Fruit fly (Drosophila melanogaster) whole organism, embryonic: ENCODE measurements around the gene Ypel.
A peak's percentile ranks its signal among the peaks of the same experiment; 100 is the strongest.

Experiments
- Atf6 ChIP-seq: fragments of 200-800 bp; sonication (Bioruptor generic); IDR thresholded peaks from 2 replicates; pipeline ENCODE4 v1.3.6; 2022; ENCODE audit warnings: missing biosample characterization, missing genetic modification characterization
- Bgb ChIP-seq: fragments of 200-800 bp; sonication (Bioruptor generic); IDR thresholded peaks from 2 replicates; pipeline ENCODE4 v1.3.6; 2022; ENCODE audit warnings: missing biosample characterization, missing genetic modification characterization; ENCODE audit not compliant: partially characterized antibody
- CG10267 ChIP-seq: fragments of 200-800 bp; sonication (Bioruptor generic); optimal IDR thresholded peaks from 2 replicates; lab custom pipeline; 2018; ENCODE audit warnings: missing biosample characterization, mild to moderate bottlenecking, missing genetic modification characterization, moderate library complexity
- CG10431 ChIP-seq: fragments of 200-800 bp; sonication (Bioruptor generic); optimal IDR thresholded peaks from 3 replicates; lab custom pipeline; 2018; ENCODE audit warnings: missing biosample characterization, mild to moderate bottlenecking, missing genetic modification characterization
- CG10565 ChIP-seq: fragments of 200-800 bp; sonication (Bioruptor generic); optimal IDR thresholded peaks from 3 replicates; lab custom pipeline; 2016; ENCODE audit warnings: missing biosample characterization, mild to moderate bottlenecking, missing genetic modification characterization
- CG13624 ChIP-seq: fragments of 200-800 bp; sonication (Bioruptor generic); optimal IDR thresholded peaks from 2 replicates; lab custom pipeline; 2016; ENCODE audit warnings: missing biosample characterization, missing genetic modification characterization
- CG13775 ChIP-seq: fragments of 200-800 bp; sonication (Bioruptor generic); optimal IDR thresholded peaks from 3 replicates; lab custom pipeline; 2017; ENCODE audit warnings: missing biosample characterization, mild to moderate bottlenecking, missing genetic modification characterization
- CG14860 ChIP-seq: fragments of 200-800 bp; sonication (Bioruptor generic); IDR thresholded peaks from 3 replicates; pipeline ENCODE4 v1.3.6; 2022; ENCODE audit warnings: missing biosample characterization, missing genetic modification characterization; ENCODE audit not compliant: partially characterized antibody
- CG17328 ChIP-seq: fragments of 200-800 bp; sonication (Bioruptor generic); IDR thresholded peaks from 2 replicates; pipeline ENCODE4 v1.3.6; 2022; ENCODE audit warnings: missing biosample characterization, missing genetic modification characterization
- CG17385 ChIP-seq: fragments of 200-800 bp; sonication (Bioruptor generic); optimal IDR thresholded peaks from 3 replicates; lab custom pipeline; 2018; ENCODE audit warnings: missing biosample characterization, mild to moderate bottlenecking, missing genetic modification characterization
- CG17612 ChIP-seq: fragments of 200-800 bp; sonication (Bioruptor generic); IDR thresholded peaks from 2 replicates; pipeline ENCODE4 v1.3.6; 2022; ENCODE audit warnings: missing biosample characterization, missing genetic modification characterization
- CG18599 ChIP-seq: fragments of 200-800 bp; sonication (Bioruptor generic); optimal IDR thresholded peaks from 3 replicates; lab custom pipeline; 2017; ENCODE audit warnings: missing biosample characterization, missing genetic modification characterization, mild to moderate bottlenecking, moderate library complexity, missing genetic modification reagents
- CG2116 ChIP-seq: fragments of 200-800 bp; sonication (Bioruptor generic); optimal IDR thresholded peaks from 3 replicates; lab custom pipeline; 2018; ENCODE audit warnings: missing biosample characterization, mild to moderate bottlenecking, missing genetic modification characterization
- CG2120 ChIP-seq: fragments of 200-800 bp; sonication (Bioruptor generic); optimal IDR thresholded peaks from 3 replicates; lab custom pipeline; 2016; ENCODE audit warnings: missing biosample characterization, missing genetic modification characterization
- CG2199 ChIP-seq: fragments of 200-800 bp; sonication (Bioruptor generic); IDR thresholded peaks from 3 replicates; pipeline ENCODE4 v1.3.6; 2022; ENCODE audit warnings: missing biosample characterization, missing genetic modification characterization
- CG4617 ChIP-seq: fragments of 200-800 bp; sonication (Bioruptor generic); optimal IDR thresholded peaks from 3 replicates; lab custom pipeline; 2016; ENCODE audit warnings: missing biosample characterization, missing genetic modification characterization, borderline replicate concordance
- CG7786 ChIP-seq: fragments of 200-800 bp; sonication (Bioruptor generic); optimal IDR thresholded peaks from 2 replicates; lab custom pipeline; 2016; ENCODE audit warnings: missing biosample characterization, missing genetic modification characterization
- CG7839 ChIP-seq: fragments of 200-800 bp; sonication (Bioruptor generic); optimal IDR thresholded peaks from 3 replicates; lab custom pipeline; 2018; ENCODE audit warnings: missing biosample characterization, mild to moderate bottlenecking, missing genetic modification characterization, moderate library complexity
- CG9727 ChIP-seq: fragments of 200-800 bp; sonication (Bioruptor generic); optimal IDR thresholded peaks from 3 replicates; lab custom pipeline; 2017; ENCODE audit warnings: missing biosample characterization, mild to moderate bottlenecking, missing genetic modification characterization
- Camta ChIP-seq: fragments of 200-800 bp; sonication (Bioruptor generic); optimal IDR thresholded peaks from 2 replicates; lab custom pipeline; 2016; ENCODE audit warnings: missing biosample characterization, missing genetic modification characterization
- Dbx ChIP-seq: fragments of 200-800 bp; sonication (Bioruptor generic); IDR thresholded peaks from 3 replicates; pipeline ENCODE4 v1.3.6; 2022; ENCODE audit warnings: missing biosample characterization, missing genetic modification characterization
- Dip2 ChIP-seq: fragments of 200-800 bp; sonication (Bioruptor generic); IDR thresholded peaks from 2 replicates; pipeline ENCODE4 v1.3.6; 2022; ENCODE audit warnings: missing biosample characterization, missing genetic modification characterization
- Dp ChIP-seq: fragments of 200-800 bp; sonication (Bioruptor generic); optimal IDR thresholded peaks from 2 replicates; lab custom pipeline; 2018; ENCODE audit warnings: missing biosample characterization, mild to moderate bottlenecking, missing genetic modification characterization, moderate library complexity
- H2.0 ChIP-seq: fragments of 200-800 bp; sonication (Bioruptor generic); IDR thresholded peaks from 2 replicates; pipeline ENCODE4 v1.3.6; 2022; ENCODE audit warnings: missing biosample characterization, missing genetic modification characterization
- Hmr ChIP-seq: fragments of 200-800 bp; sonication (Bioruptor generic); optimal IDR thresholded peaks from 3 replicates; lab custom pipeline; 2017; ENCODE audit warnings: mild to moderate bottlenecking, missing biosample characterization, missing genetic modification reagents, missing genetic modification characterization
- Hr39 ChIP-seq: fragments of >200 bp; optimal IDR thresholded peaks from 2 replicates; lab custom pipeline; 2017
- Hsf ChIP-seq: fragments of 200-800 bp; sonication (Bioruptor generic); optimal IDR thresholded peaks from 3 replicates; lab custom pipeline; 2016; ENCODE audit warnings: missing biosample characterization, missing genetic modification characterization
- Med ChIP-seq: fragments of 200-800 bp; sonication (Bioruptor generic); peaks from one replicate; lab custom pipeline; 2016; ENCODE audit warnings: missing biosample characterization, missing genetic modification characterization, mild to moderate bottlenecking, inconsistent platforms, moderate library complexity
- Meics ChIP-seq: fragments of 200-800 bp; sonication (Bioruptor generic); optimal IDR thresholded peaks from 2 replicates; lab custom pipeline; 2017; ENCODE audit warnings: missing biosample characterization, mild to moderate bottlenecking, missing genetic modification characterization
- NFAT ChIP-seq: fragments of 200-800 bp; sonication (Bioruptor generic); IDR thresholded peaks from 2 replicates; pipeline ENCODE4 v1.3.6; 2022; ENCODE audit warnings: missing biosample characterization, missing genetic modification characterization
- NK7.1 ChIP-seq: fragments of 200-800 bp; sonication (Bioruptor generic); optimal IDR thresholded peaks from 3 replicates; lab custom pipeline; 2016; ENCODE audit warnings: missing biosample characterization, missing genetic modification characterization
- Pdp1 ChIP-seq, 2 experiments: fragments of 200-800 bp; sonication (Bioruptor generic); optimal IDR thresholded peaks; 3 replicates each; lab custom pipeline; 2016; ENCODE audit warnings: missing biosample characterization in 2 of 2, missing genetic modification characterization in 2 of 2, mild to moderate bottlenecking in 1 of 2, moderate library complexity in 1 of 2
- Poxn ChIP-seq: fragments of 200-800 bp; sonication (Bioruptor generic); IDR thresholded peaks from 2 replicates; pipeline ENCODE4 v1.3.6; 2022; ENCODE audit warnings: missing biosample characterization, missing genetic modification characterization
- Ptx1 ChIP-seq: fragments of 200-800 bp; sonication (Bioruptor generic); IDR thresholded peaks from 2 replicates; pipeline ENCODE4 v1.3.6; 2022; ENCODE audit warnings: missing biosample characterization, missing genetic modification characterization
- Ravus ChIP-seq: fragments of 200-800 bp; sonication (Bioruptor generic); IDR thresholded peaks from 2 replicates; pipeline ENCODE4 v1.3.6; 2022; ENCODE audit warnings: missing biosample characterization, missing genetic modification characterization
- Scr ChIP-seq: fragments of 200-800 bp; sonication (Bioruptor generic); IDR thresholded peaks from 2 replicates; pipeline ENCODE4 v1.3.6; 2022; ENCODE audit warnings: missing biosample characterization, missing genetic modification characterization; ENCODE audit not compliant: partially characterized antibody
- TFAM ChIP-seq: fragments of 200-800 bp; sonication (Bioruptor generic); optimal IDR thresholded peaks from 2 replicates; lab custom pipeline; 2017; ENCODE audit warnings: missing biosample characterization, missing genetic modification characterization, inconsistent platforms
- bbx ChIP-seq: fragments of 200-800 bp; sonication (Bioruptor generic); IDR thresholded peaks from 2 replicates; pipeline ENCODE4 v1.3.6; 2022; ENCODE audit warnings: missing biosample characterization, missing genetic modification characterization; ENCODE audit not compliant: partially characterized antibody
- bowl ChIP-seq: fragments of 200-800 bp; sonication (Bioruptor generic); IDR thresholded peaks from 2 replicates; pipeline ENCODE4 v1.3.6; 2022; ENCODE audit warnings: missing biosample characterization, missing genetic modification characterization
- chn ChIP-seq: fragments of 200-800 bp; sonication (Bioruptor generic); optimal IDR thresholded peaks from 2 replicates; lab custom pipeline; 2016; ENCODE audit warnings: missing biosample characterization, missing genetic modification characterization
- fd96Cb ChIP-seq: fragments of 200-800 bp; sonication (Bioruptor generic); optimal IDR thresholded peaks from 2 replicates; lab custom pipeline; 2018; ENCODE audit warnings: missing biosample characterization, mild to moderate bottlenecking, missing genetic modification characterization, moderate library complexity
- gcm ChIP-seq: fragments of 200-800 bp; sonication (Bioruptor generic); optimal IDR thresholded peaks from 2 replicates; lab custom pipeline; 2019; ENCODE audit warnings: missing biosample characterization, mild to moderate bottlenecking, missing genetic modification characterization, moderate library complexity
- gem ChIP-seq: fragments of 200-800 bp; sonication (Bioruptor generic); optimal IDR thresholded peaks from 2 replicates; lab custom pipeline; 2019; ENCODE audit warnings: missing biosample characterization, mild to moderate bottlenecking, missing genetic modification characterization, moderate library complexity
- grau ChIP-seq: fragments of 200-800 bp; optimal IDR thresholded peaks from 3 replicates; lab custom pipeline; 2019; ENCODE audit warnings: missing biosample characterization, mild to moderate bottlenecking, missing genetic modification characterization, moderate library complexity
- lab ChIP-seq: fragments of 200-800 bp; sonication (Bioruptor generic); optimal IDR thresholded peaks from 3 replicates; lab custom pipeline; 2017; ENCODE audit warnings: missing biosample characterization, missing genetic modification characterization, mild to moderate bottlenecking, moderate library complexity, missing genetic modification reagents
- pb ChIP-seq: fragments of 200-800 bp; sonication (Bioruptor generic); optimal IDR thresholded peaks from 3 replicates; lab custom pipeline; 2016; ENCODE audit warnings: missing biosample characterization, missing genetic modification characterization
- pita ChIP-seq: fragments of 200-800 bp; sonication (Bioruptor generic); optimal IDR thresholded peaks from 2 replicates; lab custom pipeline; 2017; ENCODE audit warnings: missing biosample characterization, mild to moderate bottlenecking, missing genetic modification characterization
- repo ChIP-seq: fragments of 200-800 bp; sonication (Bioruptor generic); optimal IDR thresholded peaks from 2 replicates; lab custom pipeline; 2016; ENCODE audit warnings: missing biosample characterization, missing genetic modification characterization
- run ChIP-seq: fragments of 200-800 bp; sonication (Bioruptor generic); optimal IDR thresholded peaks from 3 replicates; lab custom pipeline; 2018; ENCODE audit warnings: missing biosample characterization, mild to moderate bottlenecking, missing genetic modification characterization
- sd ChIP-seq: fragments of 200-800 bp; sonication (Bioruptor generic); optimal IDR thresholded peaks from 3 replicates; lab custom pipeline; 2018; ENCODE audit warnings: missing biosample characterization, mild to moderate bottlenecking, missing genetic modification characterization, moderate library complexity
- tin ChIP-seq: fragments of 200-800 bp; sonication (Bioruptor generic); optimal IDR thresholded peaks from 3 replicates; lab custom pipeline; 2016; ENCODE audit warnings: missing biosample characterization, missing genetic modification characterization
- unpg ChIP-seq: fragments of 200-800 bp; sonication (Bioruptor generic); optimal IDR thresholded peaks from 3 replicates; lab custom pipeline; 2018; ENCODE audit warnings: missing biosample characterization, mild to moderate bottlenecking, missing genetic modification characterization, moderate library complexity

Gene Ypel

dm6 chrX:10259524-10259923, 47.4 kb upstream of the Ypel start (continued):
- no peak for TF ChIP-seq Bgb (GFP tag; lab: Robert Waterston, UW)
- no peak for TF ChIP-seq repo (GFP tag; lab: Kevin White, UChicago)
- no peak for TF ChIP-seq CG13775
- TF ChIP-seq bbx: no peak
- TF ChIP-seq tin (GFP tag; lab: Kevin White, UChicago): no peak
- TF ChIP-seq Scr (GFP tag; lab: Robert Waterston, UW): no peak
- TF ChIP-seq CG9727 (GFP tag; lab: Kevin White, UChicago): no peak
- no peak for TF ChIP-seq Ravus (GFP tag; lab: Robert Waterston, UW)
- peak; percentile 8 for TF ChIP-seq grau (tag; lab: Kevin White, UChicago)
- TF ChIP-seq TFAM: no peak
- no peak for TF ChIP-seq H2.0 (GFP tag; lab: Robert Waterston, UW)
- no peak for TF ChIP-seq NFAT (GFP tag; lab: Robert Waterston, UW)
- TF ChIP-seq CG7786 (GFP tag; lab: Kevin White, UChicago): no peak
- no peak for TF ChIP-seq bowl (GFP tag; lab: Robert Waterston, UW)
- no peak for TF ChIP-seq pb (GFP tag; lab: Kevin White, UChicago)
- no peak for TF ChIP-seq fd96Cb (tag; lab: Kevin White, UChicago)
- no peak for TF ChIP-seq gcm (GFP tag; lab: Kevin White, UChicago)
- TF ChIP-seq gem (tag; lab: Kevin White, UChicago): peak; percentile 43
- no peak for TF ChIP-seq Dp
- TF ChIP-seq Med (GFP tag; lab: Kevin White, UChicago): peak; percentile 82
- TF ChIP-seq CG17612: no peak
- no peak for TF ChIP-seq CG4617
- no peak for TF ChIP-seq NK7.1 (GFP tag; lab: Kevin White, UChicago)
- no peak for TF ChIP-seq pita
- no peak for TF ChIP-seq CG14860
- TF ChIP-seq run (tag; lab: Kevin White, UChicago): no peak
- no peak for TF ChIP-seq Dip2
- TF ChIP-seq CG2120 (GFP tag; lab: Kevin White, UChicago): peak; percentile 26
- TF ChIP-seq CG7839: peak; percentile 28
- no peak for TF ChIP-seq Dbx (GFP tag; lab: Robert Waterston, UW)
- no peak for TF ChIP-seq Poxn (GFP tag; lab: Robert Waterston, UW)
- peak; percentile 34 for TF ChIP-seq CG18599 (GFP tag; lab: Kevin White, UChicago)
- TF ChIP-seq Hmr (GFP tag; lab: Kevin White, UChicago): peak; percentile 25
- peak; percentile 16 for TF ChIP-seq Meics
- TF ChIP-seq chn: no peak
- TF ChIP-seq CG10267 (tag; lab: Kevin White, UChicago): no peak
- TF ChIP-seq Ptx1 (GFP tag; lab: Robert Waterston, UW): 0 out of 2 replicates have a peak, but pooled peaks have one; percentile 20
- TF ChIP-seq Hr39 (lab: Kevin White, UChicago): no peak
- no peak for TF ChIP-seq unpg (GFP tag; lab: Kevin White, UChicago)
- no peak for TF ChIP-seq CG13624 (GFP tag; lab: Kevin White, UChicago)
- TF ChIP-seq CG17328 (GFP tag; lab: Robert Waterston, UW): no peak
- no peak for TF ChIP-seq CG10565 (GFP tag; lab: Kevin White, UChicago)
- no peak for TF ChIP-seq CG10431 (GFP tag; lab: Kevin White, UChicago)
- TF ChIP-seq lab: peak; percentile 25
- TF ChIP-seq Camta: no peak
- TF ChIP-seq Pdp1 (GFP tag; optimal IDR thresholded peaks at IDR 0.05; lab: Kevin White, UChicago): no peak
- TF ChIP-seq CG2199 (GFP tag; lab: Robert Waterston, UW): no peak
- TF ChIP-seq sd: no peak
- no peak for TF ChIP-seq CG17385 (GFP tag; lab: Kevin White, UChicago)
- no peak for TF ChIP-seq Atf6 (GFP tag; lab: Robert Waterston, UW)
- no peak for TF ChIP-seq CG2116 (GFP tag; lab: Kevin White, UChicago)
- no peak for TF ChIP-seq Hsf (GFP tag; lab: Kevin White, UChicago)
